Worm (Caenorhabditis elegans) whole organism, L4 larva: ENCODE data around the gene dct-5.

Experiments used
- dmd-9 ChIP-seq: fragments of 200-800 bp; sonication (Bioruptor generic); IDR thresholded peaks from 2 replicates; pipeline ENCODE4 v1.3.6; 2022; ENCODE audit warnings: missing genetic modification reagents, missing genetic modification characterization, missing compliant biosample characterization
- dpl-1 ChIP-seq: fragments of 150-350 bp; optimal IDR thresholded peaks from 2 replicates; lab custom pipeline; 2014; ENCODE audit warnings: missing biosample characterization, missing genetic modification reagents, missing genetic modification characterization
- egl-27 ChIP-seq: sonication (generic microtip); optimal IDR thresholded peaks from 3 replicates; lab custom pipeline; 2017; ENCODE audit warnings: missing biosample characterization, missing genetic modification reagents, missing genetic modification characterization
- egl-43 ChIP-seq: fragments of 200-800 bp; sonication (Bioruptor generic); IDR thresholded peaks from 2 replicates; pipeline ENCODE4 v1.3.6; 2022; ENCODE audit warnings: missing genetic modification reagents, missing genetic modification characterization, missing compliant biosample characterization
- nhr-76 ChIP-seq: fragments of 150-350 bp; optimal IDR thresholded peaks from 2 replicates; lab custom pipeline; 2014; ENCODE audit warnings: missing biosample characterization, missing genetic modification characterization
- set-16 ChIP-seq: fragments of 200-800 bp; sonication (Bioruptor generic); IDR thresholded peaks from 2 replicates; pipeline ENCODE4 v1.3.6; 2022; ENCODE audit warnings: missing genetic modification reagents, missing genetic modification characterization, missing compliant biosample characterization
- snpc-4 ChIP-seq: fragments of 150-350 bp; optimal IDR thresholded peaks from 2 replicates; lab custom pipeline; 2014; ENCODE audit warnings: missing biosample characterization, missing genetic modification characterization

- TF ChIP-seq egl-27 (tag; lab: Kevin White, UChicago) (no peak), egl-43 (GFP tag; lab: Robert Waterston, UW) (no peak), snpc-4 (tag; lab: Kevin White, UChicago) (no peak), nhr-76 (tag; lab: Kevin White, UChicago) (no peak), dmd-9 (GFP tag; lab: Robert Waterston, UW) (no peak), set-16 (GFP tag; lab: Robert Waterston, UW) (no peak), dpl-1 (peak; percentile 55)
Measured at ce11 chrII:5391447-5391846, 45.3 kb downstream of the dct-5 start.
